Worm (Caenorhabditis elegans) whole organism, L1 larva: ENCODE measurements around the gene Y44A6C.1.

Experiments used
- C04F5.9 ChIP-seq: sonication (generic microtip); optimal IDR thresholded peaks from 2 replicates; lab custom pipeline; 2016; ENCODE audit warnings: missing genetic modification characterization, missing compliant biosample characterization
- C34B4.2 ChIP-seq: sonication (generic microtip); optimal IDR thresholded peaks from 2 replicates; lab custom pipeline; 2017; ENCODE audit warnings: mild to moderate bottlenecking, missing genetic modification characterization, missing compliant biosample characterization
- F16B12.6 ChIP-seq: fragments of 150-350 bp; optimal IDR thresholded peaks from 2 replicates; lab custom pipeline; 2014; ENCODE audit warnings: missing biosample characterization, missing genetic modification characterization
- aha-1 ChIP-seq: fragments of 150-350 bp; optimal IDR thresholded peaks from 2 replicates; lab custom pipeline; 2014; ENCODE audit warnings: missing biosample characterization, missing genetic modification characterization
- alr-1 ChIP-seq: fragments of 200-800 bp; sonication (Bioruptor generic); optimal IDR thresholded peaks from 2 replicates; lab custom pipeline; 2018; ENCODE audit warnings: borderline replicate concordance, mild to moderate bottlenecking, missing genetic modification characterization, missing compliant biosample characterization
- aly-2 ChIP-seq: fragments of 150-350 bp; optimal IDR thresholded peaks from 2 replicates; lab custom pipeline; 2014; ENCODE audit warnings: missing biosample characterization, missing genetic modification characterization
- ama-1 ChIP-seq: fragments of 150-350 bp; optimal IDR thresholded peaks from 2 replicates; lab custom pipeline; 2014
- blmp-1 ChIP-seq: fragments of 150-350 bp; optimal IDR thresholded peaks from 2 replicates; lab custom pipeline; 2014; ENCODE audit warnings: missing biosample characterization, missing genetic modification characterization
- ceh-63 ChIP-seq: fragments of 200-800 bp; sonication (Bioruptor generic); optimal IDR thresholded peaks from 2 replicates; lab custom pipeline; 2018; ENCODE audit warnings: mild to moderate bottlenecking, missing genetic modification characterization, missing compliant biosample characterization
- ceh-82 ChIP-seq, 3 experiments: fragments of 150-350 bp in 1 of 3; sonication (generic microtip) in 2 of 3; optimal IDR thresholded peaks; 2 replicates each; lab custom pipeline; 2014 to 2017; ENCODE audit warnings: missing biosample characterization in 3 of 3, missing genetic modification characterization in 3 of 3
- dpl-1 ChIP-seq, 3 experiments: fragments of 150-350 bp in 2 of 3; sonication (generic microtip) in 1 of 3; optimal IDR thresholded peaks; 2 replicates each; lab custom pipeline; 2014 to 2017; ENCODE audit warnings: missing biosample characterization in 3 of 3, missing genetic modification characterization in 3 of 3, missing genetic modification reagents in 3 of 3
- efl-1 ChIP-seq, 4 experiments: fragments of 150-350 bp; optimal IDR thresholded peaks in 3 of 4; peaks in 1 of 4; 1 replicate in 1 of 4; 2 replicates in 3 of 4; lab custom pipeline; 2014; ENCODE audit warnings: missing biosample characterization in 2 of 4, missing genetic modification characterization in 2 of 4, missing genetic modification reagents in 2 of 4
- efl-3 ChIP-seq: fragments of 200-800 bp; sonication (Bioruptor generic); optimal IDR thresholded peaks from 2 replicates; lab custom pipeline; 2018; ENCODE audit warnings: mild to moderate bottlenecking, missing genetic modification characterization, missing compliant biosample characterization
- elt-2 ChIP-seq: sonication (generic microtip); optimal IDR thresholded peaks from 2 replicates; lab custom pipeline; 2016; ENCODE audit warnings: missing genetic modification characterization, mild to moderate bottlenecking, inconsistent platforms, missing compliant biosample characterization, missing genetic modification reagents
- ets-5 ChIP-seq: fragments of 200-800 bp; sonication (Bioruptor generic); IDR thresholded peaks from 2 replicates; pipeline ENCODE4 v1.3.6; 2022; ENCODE audit warnings: missing genetic modification characterization, missing compliant biosample characterization
- hlh-17 ChIP-seq: fragments of 200-800 bp; sonication (Bioruptor generic); optimal IDR thresholded peaks from 2 replicates; lab custom pipeline; 2018; ENCODE audit warnings: missing genetic modification characterization, mild to moderate bottlenecking, missing compliant biosample characterization, moderate library complexity, borderline replicate concordance
- hlh-4 ChIP-seq: sonication (generic microtip); optimal IDR thresholded peaks from 2 replicates; lab custom pipeline; 2016; ENCODE audit warnings: mild to moderate bottlenecking, missing genetic modification characterization, missing compliant biosample characterization
- lin-13 ChIP-seq: fragments of 150-350 bp; optimal IDR thresholded peaks from 2 replicates; lab custom pipeline; 2014; ENCODE audit warnings: missing biosample characterization, missing genetic modification reagents, missing genetic modification characterization
- lin-14 ChIP-seq: fragments of 200-800 bp; sonication (Bioruptor generic); optimal IDR thresholded peaks from 2 replicates; lab custom pipeline; 2018; ENCODE audit warnings: mild to moderate bottlenecking, missing genetic modification characterization, moderate library complexity, missing compliant biosample characterization
- lin-35 ChIP-seq, 2 experiments: fragments of 150-350 bp; optimal IDR thresholded peaks; 2 replicates each; lab custom pipeline; 2014; ENCODE audit warnings: missing biosample characterization in 2 of 2, missing genetic modification characterization in 2 of 2, missing genetic modification reagents in 2 of 2
- lsy-2 ChIP-seq, 2 experiments: fragments of 150-350 bp; optimal IDR thresholded peaks; 2 replicates each; lab custom pipeline; 2014; ENCODE audit warnings: missing biosample characterization in 2 of 2, missing genetic modification characterization in 2 of 2
- mab-9 ChIP-seq: fragments of 200-800 bp; sonication (Bioruptor generic); IDR thresholded peaks from 2 replicates; pipeline ENCODE4 v1.3.6; 2022; ENCODE audit warnings: missing genetic modification reagents, missing genetic modification characterization, missing compliant biosample characterization
- mdl-1 ChIP-seq, 2 experiments: fragments of 150-350 bp; optimal IDR thresholded peaks; 2 replicates each; lab custom pipeline; 2014 to 2017; ENCODE audit warnings: missing biosample characterization in 2 of 2, missing genetic modification characterization in 2 of 2, inconsistent platforms in 1 of 2
- mep-1 ChIP-seq: fragments of 150-350 bp; optimal IDR thresholded peaks from 2 replicates; lab custom pipeline; 2014; ENCODE audit warnings: missing biosample characterization, missing genetic modification characterization
- nhr-12 ChIP-seq: sonication (generic microtip); optimal IDR thresholded peaks from 2 replicates; lab custom pipeline; 2017; ENCODE audit warnings: missing biosample characterization, missing genetic modification characterization
- nhr-19 ChIP-seq: fragments of 200-800 bp; sonication (Bioruptor generic); conservative IDR thresholded peaks from 2 replicates; pipeline ENCODE4 v1.3.6; 2022; ENCODE audit warnings: missing genetic modification characterization, missing compliant biosample characterization
- nhr-20 ChIP-seq: sonication (generic microtip); optimal IDR thresholded peaks from 2 replicates; lab custom pipeline; 2016; ENCODE audit warnings: mild to moderate bottlenecking, missing genetic modification characterization, missing compliant biosample characterization
- nhr-47 ChIP-seq: sonication (generic microtip); optimal IDR thresholded peaks from 2 replicates; lab custom pipeline; 2016; ENCODE audit warnings: mild to moderate bottlenecking, missing genetic modification characterization, moderate library complexity, missing compliant biosample characterization
- nhr-77 ChIP-seq: fragments of 150-350 bp; optimal IDR thresholded peaks from 2 replicates; lab custom pipeline; 2014; ENCODE audit warnings: missing biosample characterization, missing genetic modification characterization
- nhr-85 ChIP-seq: sonication (generic microtip); peaks from one replicate; lab custom pipeline; 2016; ENCODE audit warnings: missing genetic modification characterization, inconsistent platforms, missing compliant biosample characterization
- nhr-90 ChIP-seq: sonication (generic microtip); optimal IDR thresholded peaks from 2 replicates; lab custom pipeline; 2016; ENCODE audit warnings: mild to moderate bottlenecking, missing genetic modification characterization, missing compliant biosample characterization; ENCODE audit not compliant: poor library complexity
- pag-3 ChIP-seq: sonication (generic microtip); optimal IDR thresholded peaks from 2 replicates; lab custom pipeline; 2017; ENCODE audit warnings: missing genetic modification characterization, mild to moderate bottlenecking, missing compliant biosample characterization, antibody characterized with exemption, borderline replicate concordance; ENCODE audit not compliant: insufficient read depth
- rnt-1 ChIP-seq: sonication (generic microtip); optimal IDR thresholded peaks from 2 replicates; lab custom pipeline; 2016; ENCODE audit warnings: mild to moderate bottlenecking, missing genetic modification characterization, moderate library complexity, missing compliant biosample characterization
- skn-1 ChIP-seq: fragments of 150-350 bp; optimal IDR thresholded peaks from 2 replicates; lab custom pipeline; 2014; ENCODE audit warnings: missing biosample characterization, missing genetic modification characterization
- snpc-4 ChIP-seq: fragments of 150-350 bp; optimal IDR thresholded peaks from 2 replicates; lab custom pipeline; 2014; ENCODE audit warnings: missing biosample characterization, missing genetic modification characterization
- snu-23 ChIP-seq: sonication (generic microtip); optimal IDR thresholded peaks from 2 replicates; lab custom pipeline; 2016; ENCODE audit warnings: missing genetic modification characterization, missing compliant biosample characterization
- sptf-1 ChIP-seq: fragments of 150-350 bp; optimal IDR thresholded peaks from 2 replicates; lab custom pipeline; 2014; ENCODE audit warnings: missing biosample characterization, missing genetic modification characterization
- swsn-7 ChIP-seq: sonication (generic microtip); optimal IDR thresholded peaks from 2 replicates; lab custom pipeline; 2016; ENCODE audit warnings: missing genetic modification characterization, missing compliant biosample characterization
- tbx-2 ChIP-seq: sonication (generic microtip); optimal IDR thresholded peaks from 2 replicates; lab custom pipeline; 2016; ENCODE audit warnings: missing genetic modification characterization, missing compliant biosample characterization
- unc-30 ChIP-seq: sonication (generic microtip); optimal IDR thresholded peaks from 2 replicates; lab custom pipeline; 2017; ENCODE audit warnings: missing biosample characterization, missing genetic modification characterization
- unc-98 ChIP-seq: fragments of 200-800 bp; sonication (Bioruptor generic); IDR thresholded peaks from 2 replicates; pipeline ENCODE4 v1.3.6; 2022; ENCODE audit warnings: missing genetic modification characterization, missing compliant biosample characterization
- ztf-11 ChIP-seq, 2 experiments: sonication (generic microtip); optimal IDR thresholded peaks; 2 replicates each; lab custom pipeline; 2016 to 2017; ENCODE audit warnings: missing genetic modification characterization in 2 of 2, missing biosample characterization in 1 of 2, missing compliant biosample characterization in 1 of 2
- ztf-4 ChIP-seq: fragments of 150-350 bp; optimal IDR thresholded peaks from 2 replicates; lab custom pipeline; 2014; ENCODE audit warnings: missing biosample characterization, missing genetic modification characterization

Gene Y44A6C.1

ce11 chrV:20744290-20744837, 30.6 kb downstream of the Y44A6C.1 start, which contains the start of gene dnj-25 (continued):
- TF ChIP-seq sptf-1 (tag; lab: Kevin White, UChicago) (no peak), nhr-20 (tag; lab: Kevin White, UChicago) (peak; percentile 14), hlh-17 (no peak), nhr-77 (no peak), C34B4.2 (no peak), efl-3 (GFP tag; lab: Kevin White, UChicago) (no peak), mep-1 (tag; lab: Kevin White, UChicago) (peak; percentile 51), snpc-4 (tag; lab: Kevin White, UChicago) (no peak), aly-2 (tag; lab: Kevin White, UChicago) (no peak), ceh-82 (tag; optimal IDR thresholded peaks at IDR 0.05; lab: Kevin White, UChicago) (peak in 1 of 3 experiments; percentile 31), dpl-1 (GFP tag; optimal IDR thresholded peaks at IDR 0.05; lab: Kevin White, UChicago) (peak in 1 of 3 experiments; percentile 41), ztf-11 (tag; optimal IDR thresholded peaks at IDR 0.05; lab: Kevin White, UChicago) (no peak), F16B12.6 (tag; lab: Kevin White, UChicago) (no peak), swsn-7 (tag; lab: Kevin White, UChicago) (no peak), nhr-85 (no peak), nhr-12 (tag; lab: Kevin White, UChicago) (no peak), pag-3 (tag; lab: Kevin White, UChicago) (no peak), alr-1 (tag; lab: Kevin White, UChicago) (no peak), snu-23 (peak; percentile 47), nhr-47 (tag; lab: Kevin White, UChicago) (peak; percentile 10), lin-35 (GFP tag; optimal IDR thresholded peaks at IDR 0.05; lab: Kevin White, UChicago) (peak; percentile 19 to 50), efl-1 (optimal IDR thresholded peaks at IDR 0.05; lab: Kevin White, UChicago) (peak; percentile 35 to 46), efl-1 (GFP tag; optimal IDR thresholded peaks at IDR 0.05 in 1 of 2; lab: Kevin White, UChicago) (peak; percentile 31 to 89), hlh-4 (tag; lab: Kevin White, UChicago) (no peak)

ce11 chrV:20745278-20745677, 31.6 kb downstream of the Y44A6C.1 start:
- TF ChIP-seq lsy-2 (tag; optimal IDR thresholded peaks at IDR 0.05; lab: Kevin White, UChicago) (no peak), efl-1 (optimal IDR thresholded peaks at IDR 0.05; lab: Kevin White, UChicago) (no peak), efl-1 (GFP tag; optimal IDR thresholded peaks at IDR 0.05 in 1 of 2; lab: Kevin White, UChicago) (peak in 1 of 2 experiments; percentile 8)

- TF ChIP-seq efl-1 (optimal IDR thresholded peaks at IDR 0.05; lab: Kevin White, UChicago) = no peak
- TF ChIP-seq efl-1 (GFP tag; optimal IDR thresholded peaks at IDR 0.05 in 1 of 2; lab: Kevin White, UChicago) = peak in 1 of 2 experiments; percentile 72
- no peak for TF ChIP-seq blmp-1 (tag; lab: Kevin White, UChicago)
Observed at ce11 chrV:20746805-20747204, 33.1 kb downstream of the Y44A6C.1 start.

ce11 chrV:20747964-20748363, 34.2 kb downstream of the Y44A6C.1 start:
- no peak for TF ChIP-seq ceh-63 (GFP tag; lab: Kevin White, UChicago)
- TF ChIP-seq aly-2 (tag; lab: Kevin White, UChicago) = no peak
- no peak for TF ChIP-seq ets-5 (GFP tag; lab: Robert Waterston, UW)
- TF ChIP-seq, all 84 proteins: peak for 0

- peak; percentile 37 for TF ChIP-seq lin-14 (GFP tag; lab: Kevin White, UChicago)
- peak in 1 of 2 experiments; percentile 86 for TF ChIP-seq lsy-2 (tag; optimal IDR thresholded peaks at IDR 0.05; lab: Kevin White, UChicago)
- no peak for TF ChIP-seq F16B12.6 (tag; lab: Kevin White, UChicago)
- no peak for TF ChIP-seq ztf-4
- no peak for TF ChIP-seq unc-98 (GFP tag; lab: Robert Waterston, UW)
- peak; percentile 34 for TF ChIP-seq nhr-19 (GFP tag; lab: Robert Waterston, UW)
- TF ChIP-seq efl-3 (GFP tag; lab: Kevin White, UChicago) = no peak
- peak in 1 of 2 experiments; percentile 25 for TF ChIP-seq mdl-1 (tag; optimal IDR thresholded peaks at IDR 0.05; lab: Kevin White, UChicago)
- TF ChIP-seq lin-13 = no peak
- TF ChIP-seq C04F5.9 = no peak
- no peak for TF ChIP-seq rnt-1 (tag; lab: Kevin White, UChicago)
- no peak for TF ChIP-seq ama-1 (lab: Kevin White, UChicago)
- no peak for TF ChIP-seq skn-1
- peak; percentile 14 for TF ChIP-seq swsn-7 (tag; lab: Kevin White, UChicago)
- TF ChIP-seq mab-9 (GFP tag; lab: Robert Waterston, UW) = no peak
- no peak for TF ChIP-seq unc-30 (tag; lab: Kevin White, UChicago)
- no peak for TF ChIP-seq elt-2
- no peak for TF ChIP-seq aha-1 (tag; lab: Kevin White, UChicago)
- no peak for TF ChIP-seq nhr-90 (tag; lab: Kevin White, UChicago)
- peak; percentile 27 for TF ChIP-seq nhr-20 (tag; lab: Kevin White, UChicago)
- TF ChIP-seq blmp-1 (tag; lab: Kevin White, UChicago) = peak; percentile 8
- peak; percentile 27 for TF ChIP-seq tbx-2 (tag; lab: Kevin White, UChicago)
Observed at ce11 chrV:20749098-20749497, 35.4 kb downstream of the Y44A6C.1 start.
